Fruit fly (Drosophila melanogaster) S2 (cell line): Measurements from ENCODE around the gene CG3288.

ENCODE experiments used
- CG8478 ChIP-seq: fragments of >200 bp; optimal IDR thresholded peaks from 2 replicates; lab custom pipeline; 2018
- CTCF ChIP-seq, 2 experiments: fragments of >200 bp; optimal IDR thresholded peaks; 2 replicates each; lab custom pipeline; 2018

DNA sequence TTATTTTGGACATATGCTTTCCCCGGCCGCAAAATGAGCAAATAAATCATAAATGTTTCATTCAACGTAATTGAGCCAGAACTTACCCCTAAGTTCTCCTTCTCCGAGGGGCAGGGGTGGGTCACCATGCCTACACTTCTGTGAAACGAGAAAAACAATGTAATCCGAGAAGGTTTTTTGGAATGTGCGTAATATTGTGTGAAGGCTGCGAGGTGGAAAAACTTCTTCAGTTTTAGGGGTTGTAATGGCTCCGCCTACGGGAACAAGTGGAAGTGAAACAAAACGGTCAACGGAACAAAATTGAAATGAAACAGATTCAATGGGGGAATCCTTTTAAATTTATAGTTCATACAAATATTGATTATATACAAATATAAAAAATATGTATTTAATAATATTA, 39.2 kb upstream of the CG3288 start:
- no peak for TF ChIP-seq CTCF (optimal IDR thresholded peaks at IDR 0.05; lab: Kevin White, UChicago)
- TF ChIP-seq CG8478: no peak
